Worm (Caenorhabditis elegans) whole organism, late embryonic: ENCODE data around the gene Y47D3A.34.

Source experiments
- F13H6.1 ChIP-seq: sonication (generic microtip); optimal IDR thresholded peaks from 2 replicates; lab custom pipeline; 2016; ENCODE audit warnings: missing genetic modification characterization, missing compliant biosample characterization
- K02D7.2 ChIP-seq: sonication (generic microtip); optimal IDR thresholded peaks from 2 replicates; lab custom pipeline; 2017; ENCODE audit warnings: mild to moderate bottlenecking, missing genetic modification characterization, missing compliant biosample characterization
- Y22D7AL.16 ChIP-seq: sonication (generic microtip); optimal IDR thresholded peaks from 2 replicates; lab custom pipeline; 2016; ENCODE audit warnings: missing genetic modification characterization, missing compliant biosample characterization
- ahr-1 ChIP-seq: sonication (generic microtip); optimal IDR thresholded peaks from 2 replicates; lab custom pipeline; 2016; ENCODE audit warnings: missing genetic modification characterization, missing compliant biosample characterization
- ceh-19 ChIP-seq: fragments of 200-800 bp; sonication (Bioruptor generic); optimal IDR thresholded peaks from 2 replicates; lab custom pipeline; 2018; ENCODE audit warnings: mild to moderate bottlenecking, missing genetic modification characterization, missing compliant biosample characterization
- ceh-31 ChIP-seq: sonication (generic microtip); optimal IDR thresholded peaks from 2 replicates; lab custom pipeline; 2016; ENCODE audit warnings: missing genetic modification characterization, missing compliant biosample characterization
- ceh-45 ChIP-seq: fragments of 200-800 bp; sonication (Bioruptor generic); IDR thresholded peaks from 2 replicates; pipeline ENCODE4 v1.3.6; 2022; ENCODE audit warnings: missing genetic modification reagents, missing genetic modification characterization, missing compliant biosample characterization
- ceh-48 ChIP-seq: sonication (generic microtip); optimal IDR thresholded peaks from 2 replicates; lab custom pipeline; 2016; ENCODE audit warnings: missing genetic modification characterization, inconsistent platforms, missing compliant biosample characterization
- dmd-4 ChIP-seq: sonication (generic microtip); optimal IDR thresholded peaks from 2 replicates; lab custom pipeline; 2016; ENCODE audit warnings: borderline replicate concordance, missing genetic modification characterization, missing compliant biosample characterization
- dve-1 ChIP-seq: sonication (generic microtip); optimal IDR thresholded peaks from 2 replicates; lab custom pipeline; 2017; ENCODE audit warnings: antibody characterized with exemption, mild to moderate bottlenecking, missing genetic modification characterization, missing compliant biosample characterization
- elt-2 ChIP-seq: sonication (generic microtip); optimal IDR thresholded peaks from 2 replicates; lab custom pipeline; 2016; ENCODE audit warnings: missing genetic modification reagents, missing genetic modification characterization, missing compliant biosample characterization
- elt-4 ChIP-seq: sonication (generic microtip); optimal IDR thresholded peaks from 2 replicates; lab custom pipeline; 2016; ENCODE audit warnings: missing genetic modification characterization, missing compliant biosample characterization
- eyg-1 ChIP-seq: sonication (generic microtip); optimal IDR thresholded peaks from 2 replicates; lab custom pipeline; 2016; ENCODE audit warnings: missing genotype, missing genetic modification characterization, missing compliant biosample characterization
- fax-1 ChIP-seq: sonication (generic microtip); optimal IDR thresholded peaks from 2 replicates; lab custom pipeline; 2016; ENCODE audit warnings: missing genotype, missing genetic modification characterization, missing compliant biosample characterization
- gmeb-2 ChIP-seq: sonication (generic microtip); optimal IDR thresholded peaks from 2 replicates; lab custom pipeline; 2016; ENCODE audit warnings: missing genetic modification characterization, inconsistent platforms, missing compliant biosample characterization
- hlh-13 ChIP-seq: fragments of 200-800 bp; sonication (Bioruptor generic); optimal IDR thresholded peaks from 2 replicates; lab custom pipeline; 2018; ENCODE audit warnings: mild to moderate bottlenecking, missing genetic modification characterization, missing compliant biosample characterization
- hlh-15 ChIP-seq: sonication (generic microtip); optimal IDR thresholded peaks from 2 replicates; lab custom pipeline; 2016; ENCODE audit warnings: missing genetic modification characterization, missing compliant biosample characterization
- hlh-6 ChIP-seq: sonication (generic microtip); optimal IDR thresholded peaks from 2 replicates; lab custom pipeline; 2016; ENCODE audit warnings: missing genotype, missing genetic modification characterization, missing compliant biosample characterization
- hlh-8 ChIP-seq: sonication (generic microtip); optimal IDR thresholded peaks from 2 replicates; lab custom pipeline; 2016; ENCODE audit warnings: missing genotype, missing genetic modification characterization, missing compliant biosample characterization
- lim-6 ChIP-seq: sonication (generic microtip); optimal IDR thresholded peaks from 2 replicates; lab custom pipeline; 2016; ENCODE audit warnings: missing genetic modification characterization, missing compliant biosample characterization
- lin-11 ChIP-seq: fragments of 200-800 bp; sonication (Bioruptor generic); optimal IDR thresholded peaks from 2 replicates; lab custom pipeline; 2018; ENCODE audit warnings: mild to moderate bottlenecking, missing genetic modification characterization, missing compliant biosample characterization
- mec-3 ChIP-seq: sonication (generic microtip); optimal IDR thresholded peaks from 2 replicates; lab custom pipeline; 2016; ENCODE audit warnings: borderline replicate concordance, missing genetic modification characterization, missing compliant biosample characterization
- pha-2 ChIP-seq: sonication (generic microtip); optimal IDR thresholded peaks from 2 replicates; lab custom pipeline; 2017; ENCODE audit warnings: mild to moderate bottlenecking, missing genetic modification characterization, missing compliant biosample characterization
- pha-4 ChIP-seq: fragments of 150-350 bp; optimal IDR thresholded peaks from 2 replicates; lab custom pipeline; 2018; ENCODE audit warnings: missing biosample characterization, missing genetic modification reagents, missing genetic modification characterization
- pqm-1 ChIP-seq: sonication (generic microtip); optimal IDR thresholded peaks from 2 replicates; lab custom pipeline; 2016; ENCODE audit warnings: missing genetic modification characterization, missing compliant biosample characterization
- pros-1 ChIP-seq: fragments of 150-350 bp; optimal IDR thresholded peaks from 2 replicates; lab custom pipeline; 2014; ENCODE audit warnings: missing biosample characterization, missing genetic modification reagents, missing genetic modification characterization
- ref-2 ChIP-seq: sonication (generic microtip); optimal IDR thresholded peaks from 2 replicates; lab custom pipeline; 2016; ENCODE audit warnings: missing genetic modification characterization, missing compliant biosample characterization
- rnt-1 ChIP-seq: sonication (generic microtip); optimal IDR thresholded peaks from 2 replicates; lab custom pipeline; 2016; ENCODE audit warnings: missing genetic modification characterization, missing compliant biosample characterization
- sdc-2 ChIP-seq: sonication (generic microtip); optimal IDR thresholded peaks from 2 replicates; lab custom pipeline; 2016; ENCODE audit warnings: missing genotype, missing genetic modification characterization, missing compliant biosample characterization
- tbx-7 ChIP-seq: sonication (generic microtip); optimal IDR thresholded peaks from 2 replicates; lab custom pipeline; 2016; ENCODE audit warnings: missing genotype, missing genetic modification characterization, missing compliant biosample characterization
- ttx-3 ChIP-seq: sonication (generic microtip); optimal IDR thresholded peaks from 2 replicates; lab custom pipeline; 2016; ENCODE audit warnings: missing genetic modification reagents, missing genetic modification characterization, missing compliant biosample characterization
- unc-42 ChIP-seq: sonication (generic microtip); optimal IDR thresholded peaks from 2 replicates; lab custom pipeline; 2016; ENCODE audit warnings: missing genotype, missing genetic modification characterization, missing compliant biosample characterization
- unc-55 ChIP-seq: sonication (generic microtip); optimal IDR thresholded peaks from 2 replicates; lab custom pipeline; 2017; ENCODE audit warnings: missing biosample characterization, missing genetic modification reagents, missing genetic modification characterization
- zip-5 ChIP-seq: sonication (generic microtip); optimal IDR thresholded peaks from 2 replicates; lab custom pipeline; 2016; ENCODE audit warnings: missing genetic modification characterization, missing compliant biosample characterization
- ztf-16 ChIP-seq: sonication (generic microtip); optimal IDR thresholded peaks from 2 replicates; lab custom pipeline; 2017; ENCODE audit warnings: missing genetic modification characterization, missing compliant biosample characterization

Gene Y47D3A.34

DNA sequence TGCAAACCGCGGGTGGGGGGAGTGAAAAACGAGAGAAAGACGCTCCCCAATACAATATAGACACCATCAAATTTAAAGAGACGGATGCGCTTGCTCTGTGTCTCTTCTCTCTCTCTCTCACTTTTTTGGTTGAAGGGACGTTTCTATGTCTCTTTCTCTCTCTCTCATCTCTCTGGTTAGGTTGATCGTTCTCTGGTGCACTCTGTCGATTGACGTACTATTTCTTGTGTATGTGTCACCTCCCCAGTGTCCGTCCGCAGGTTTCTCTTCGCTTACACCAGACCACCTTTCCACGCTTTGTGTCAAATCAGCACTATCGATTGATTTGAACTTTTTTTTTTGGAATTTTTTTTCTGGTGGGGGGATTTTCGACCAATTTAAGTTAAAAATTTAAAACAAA is 8.8 kb upstream of the Y47D3A.34 start (continued):
- TF ChIP-seq pha-2 (no peak), elt-2 (tag; lab: Kevin White, UChicago) (no peak), ref-2 (tag; lab: Kevin White, UChicago) (no peak), hlh-8 (tag; lab: Kevin White, UChicago) (peak; percentile 14), pha-4 (no peak), unc-42 (tag; lab: Kevin White, UChicago) (peak; percentile 27), ztf-16 (tag; lab: Kevin White, UChicago) (no peak), unc-55 (peak; percentile 81), Y22D7AL.16 (tag; lab: Kevin White, UChicago) (no peak), fax-1 (tag; lab: Kevin White, UChicago) (no peak), pqm-1 (tag; lab: Kevin White, UChicago) (no peak), ceh-31 (tag; lab: Kevin White, UChicago) (peak; percentile 76), rnt-1 (peak; percentile 60), gmeb-2 (tag; lab: Kevin White, UChicago) (no peak), lim-6 (tag; lab: Kevin White, UChicago) (no peak)

- no peak for TF ChIP-seq lim-6 (tag; lab: Kevin White, UChicago)
- no peak for TF ChIP-seq hlh-8 (tag; lab: Kevin White, UChicago)
- no peak for TF ChIP-seq dve-1
- no peak for TF ChIP-seq pqm-1 (tag; lab: Kevin White, UChicago)
- TF ChIP-seq hlh-13: no peak
- TF ChIP-seq ahr-1: no peak
- no peak for TF ChIP-seq lin-11 (tag; lab: Kevin White, UChicago)
- TF ChIP-seq sdc-2 (tag; lab: Kevin White, UChicago): no peak
- no peak for TF ChIP-seq tbx-7 (tag; lab: Kevin White, UChicago)
- TF ChIP-seq F13H6.1 (tag; lab: Kevin White, UChicago): no peak
- TF ChIP-seq ceh-45 (GFP tag; lab: Robert Waterston, UW): no peak
- TF ChIP-seq, all 69 proteins: peak for 0
These were observed 7.0 kb upstream of the Y47D3A.34 start for ce11 chrIII:11241583-11242187.

ce11 chrIII:11240776-11241175 is 6.1 kb upstream of the Y47D3A.34 start:
- TF ChIP-seq elt-2 (tag; lab: Kevin White, UChicago): peak; percentile 51
- TF ChIP-seq K02D7.2 (tag; lab: Kevin White, UChicago): no peak
- no peak for TF ChIP-seq ref-2 (tag; lab: Kevin White, UChicago)

ce11 chrIII:11238790-11239189 is 4.1 kb upstream of the Y47D3A.34 start:
- TF ChIP-seq ceh-45 (GFP tag; lab: Robert Waterston, UW): no peak
- no peak for TF ChIP-seq ahr-1
- no peak for TF ChIP-seq mec-3 (tag; lab: Kevin White, UChicago)
- no peak for TF ChIP-seq elt-4 (tag; lab: Kevin White, UChicago)
- TF ChIP-seq pha-2: no peak
- no peak for TF ChIP-seq elt-2 (tag; lab: Kevin White, UChicago)
- TF ChIP-seq ceh-48: no peak
- no peak for TF ChIP-seq zip-5 (tag; lab: Kevin White, UChicago)
- no peak for TF ChIP-seq hlh-15 (tag; lab: Kevin White, UChicago)
- no peak for TF ChIP-seq unc-55
- TF ChIP-seq ceh-19 (GFP tag; lab: Kevin White, UChicago): no peak
- TF ChIP-seq pros-1 (tag; lab: Kevin White, UChicago): no peak
- TF ChIP-seq dmd-4 (tag; lab: Kevin White, UChicago): no peak
- TF ChIP-seq ttx-3 (tag; lab: Kevin White, UChicago): no peak
- TF ChIP-seq hlh-6: no peak
- TF ChIP-seq eyg-1 (tag; lab: Kevin White, UChicago): no peak
